Worm (Caenorhabditis elegans): Measurements from ENCODE around the gene F58F9.3.

ce11 chrIV:6258967-6259366 is 25.9 kb downstream of the F58F9.3 start:
- TF ChIP-seq nhr-80 (tag; optimal IDR thresholded peaks at IDR 0.05): no peak
- TF ChIP-seq nhr-120 (GFP tag; IDR thresholded peaks at IDR 0.05): no peak
- TF ChIP-seq F10E7.11 (tag; optimal IDR thresholded peaks at IDR 0.05): no peak
- no peak for TF ChIP-seq D2030.7 (GFP tag; IDR thresholded peaks at IDR 0.05)
- TF ChIP-seq F39B2.1 (GFP tag; IDR thresholded peaks at IDR 0.05): no peak
- TF ChIP-seq egrh-3 (GFP tag; IDR thresholded peaks at IDR 0.05): no peak
- TF ChIP-seq nfya-1 (tag; optimal IDR thresholded peaks at IDR 0.05; ENCODE audit: borderline replicate concordance, insufficient read depth): no peak
- no peak for TF ChIP-seq B0019.2 (GFP tag; conservative IDR thresholded peaks at IDR 0.05)
- no peak for TF ChIP-seq C17E4.6 (GFP tag; IDR thresholded peaks at IDR 0.05)
- no peak for TF ChIP-seq him-1 (tag; optimal IDR thresholded peaks at IDR 0.05)
- TF ChIP-seq rec-8 (tag; optimal IDR thresholded peaks at IDR 0.05): no peak
- TF ChIP-seq nhr-90 (tag; optimal IDR thresholded peaks at IDR 0.05): no peak
- no peak for TF ChIP-seq mxl-1 (tag; optimal IDR thresholded peaks at IDR 0.05)
